Fruit fly (Drosophila melanogaster) whole organism, wandering third instar larva: ENCODE measurements around the gene CG13723.
A peak's percentile ranks its signal among the peaks of the same experiment; 100 is the strongest.

Experiments
- Abd-B ChIP-seq: fragments of >200 bp; optimal IDR thresholded peaks from 2 replicates; lab custom pipeline; 2017; ENCODE audit warnings: missing biosample characterization, missing genetic modification characterization
- CG32264 ChIP-seq: fragments of 200-800 bp; sonication (Bioruptor generic); optimal IDR thresholded peaks from 2 replicates; lab custom pipeline; 2016; ENCODE audit warnings: missing biosample characterization, missing genetic modification characterization
- CG9705 ChIP-seq: fragments of 200-800 bp; sonication (Bioruptor generic); optimal IDR thresholded peaks from 2 replicates; lab custom pipeline; 2018; ENCODE audit warnings: missing biosample characterization, mild to moderate bottlenecking, missing genetic modification characterization
- CrebA ChIP-seq: fragments of 200-800 bp; sonication (Bioruptor generic); optimal IDR thresholded peaks from 2 replicates; lab custom pipeline; 2016; ENCODE audit warnings: missing biosample characterization, mild to moderate bottlenecking, missing genetic modification characterization, borderline replicate concordance
- Dfd ChIP-seq: fragments of >200 bp; optimal IDR thresholded peaks from 2 replicates; lab custom pipeline; 2017; ENCODE audit warnings: missing biosample characterization, missing genetic modification characterization
- Dif ChIP-seq: fragments of 200-275, 200-300 bp; sonication (Bioruptor generic); optimal IDR thresholded peaks from 2 replicates; lab custom pipeline; 2018; ENCODE audit warnings: missing biosample characterization, missing genetic modification characterization; ENCODE audit not compliant: partially characterized antibody
- GATAd ChIP-seq: sonication (Bioruptor generic); optimal IDR thresholded peaks from 2 replicates; lab custom pipeline; 2016; ENCODE audit warnings: missing biosample characterization, missing genetic modification characterization
- HLH106 ChIP-seq: fragments of 200-800 bp; optimal IDR thresholded peaks from 3 replicates; lab custom pipeline; 2019; ENCODE audit warnings: missing biosample characterization, mild to moderate bottlenecking, missing genetic modification characterization, moderate library complexity
- Hr78 ChIP-seq: fragments of >200 bp; optimal IDR thresholded peaks from 2 replicates; lab custom pipeline; 2017; ENCODE audit warnings: missing biosample characterization, missing genetic modification characterization
- Hr83 ChIP-seq: fragments of 200-300 bp; sonication (Bioruptor generic); optimal IDR thresholded peaks from 2 replicates; lab custom pipeline; 2016; ENCODE audit warnings: missing biosample characterization, mild to moderate bottlenecking, missing genetic modification characterization, moderate library complexity; ENCODE audit not compliant: poor library complexity, severe bottlenecking
- Jra ChIP-seq: sonication (Bioruptor generic); optimal IDR thresholded peaks from 2 replicates; lab custom pipeline; 2016; ENCODE audit warnings: missing biosample characterization, missing genetic modification characterization
- Mio ChIP-seq: sonication (Bioruptor generic); optimal IDR thresholded peaks from 2 replicates; lab custom pipeline; 2016; ENCODE audit warnings: missing biosample characterization, missing genetic modification characterization
- N ChIP-seq: fragments of >200 bp; optimal IDR thresholded peaks from 2 replicates; lab custom pipeline; 2018; ENCODE audit warnings: missing biosample characterization, missing external identifiers, missing genetic modification characterization
- OdsH ChIP-seq: fragments of 200-800 bp; sonication (Bioruptor generic); optimal IDR thresholded peaks from 2 replicates; lab custom pipeline; 2016; ENCODE audit warnings: missing biosample characterization, mild to moderate bottlenecking, missing genetic modification characterization
- Rel ChIP-seq, 2 experiments: fragments of 200-800 bp; sonication (Bioruptor generic) in 1 of 2; optimal IDR thresholded peaks; 2 replicates in 1 of 2; 3 replicates in 1 of 2; lab custom pipeline; 2016 to 2019; ENCODE audit warnings: mild to moderate bottlenecking in 2 of 2, missing biosample characterization in 2 of 2, missing genetic modification characterization in 2 of 2, moderate library complexity in 1 of 2
- Sp1 ChIP-seq: fragments of 200-800 bp; sonication (Bioruptor generic); optimal IDR thresholded peaks from 3 replicates; lab custom pipeline; 2019; ENCODE audit warnings: missing biosample characterization, mild to moderate bottlenecking, missing genetic modification characterization, moderate library complexity
- Vsx2 ChIP-seq: fragments of 200-300, 225-300 bp; sonication (Bioruptor generic); optimal IDR thresholded peaks from 2 replicates; lab custom pipeline; 2018; ENCODE audit warnings: missing biosample characterization, missing genetic modification characterization; ENCODE audit not compliant: partially characterized antibody
- brk ChIP-seq: fragments of 200-800 bp; sonication (Bioruptor generic); optimal IDR thresholded peaks from 2 replicates; lab custom pipeline; 2016; ENCODE audit warnings: missing biosample characterization, mild to moderate bottlenecking, missing genetic modification characterization
- dl ChIP-seq, 2 experiments: fragments of 175-275, 200-275 bp in 1 of 2; fragments of 200-275 bp in 1 of 2; sonication (Bioruptor generic); optimal IDR thresholded peaks; lab custom pipeline; 2018; ENCODE audit warnings: mild to moderate bottlenecking in 2 of 2, missing biosample characterization in 2 of 2, missing genetic modification characterization in 2 of 2, moderate library complexity in 2 of 2; ENCODE audit not compliant: partially characterized antibody in 2 of 2, insufficient read depth in 1 of 2
- dsf ChIP-seq: sonication (Bioruptor generic); optimal IDR thresholded peaks from 2 replicates; lab custom pipeline; 2016; ENCODE audit warnings: missing biosample characterization, missing genetic modification characterization, borderline replicate concordance
- ey ChIP-seq: fragments of 200-800 bp; sonication (Bioruptor generic); optimal IDR thresholded peaks from 2 replicates; lab custom pipeline; 2016; ENCODE audit warnings: missing biosample characterization, missing genetic modification characterization
- foxo ChIP-seq, 2 experiments: fragments of 200-800 bp; sonication (Bioruptor generic); optimal IDR thresholded peaks; 2 replicates in 1 of 2; 3 replicates in 1 of 2; lab custom pipeline; 2016 to 2017; ENCODE audit warnings: missing biosample characterization in 2 of 2, missing genetic modification characterization in 2 of 2
- fru ChIP-seq: fragments of 200-800 bp; sonication (Bioruptor generic); optimal IDR thresholded peaks from 3 replicates; lab custom pipeline; 2016; ENCODE audit warnings: missing biosample characterization, mild to moderate bottlenecking, missing genetic modification characterization
- h ChIP-seq: fragments of 200-800 bp; sonication (Bioruptor generic); optimal IDR thresholded peaks from 3 replicates; lab custom pipeline; 2016; ENCODE audit warnings: missing biosample characterization, mild to moderate bottlenecking, missing genetic modification characterization
- jim ChIP-seq: fragments of 175-275, 200-325 bp; sonication (Bioruptor generic); optimal IDR thresholded peaks from 2 replicates; lab custom pipeline; 2016; ENCODE audit warnings: missing biosample characterization, mild to moderate bottlenecking, missing genetic modification characterization
- lola ChIP-seq: fragments of >200 bp; optimal IDR thresholded peaks from 2 replicates; lab custom pipeline; 2017; ENCODE audit warnings: missing biosample characterization, missing genetic modification characterization
- pan ChIP-seq: fragments of >200 bp; optimal IDR thresholded peaks from 2 replicates; lab custom pipeline; 2017
- sv ChIP-seq: fragments of 200-800 bp; sonication (Bioruptor generic); optimal IDR thresholded peaks from 3 replicates; lab custom pipeline; 2016; ENCODE audit warnings: missing biosample characterization, missing genetic modification characterization
- tai ChIP-seq: sonication (Bioruptor generic); optimal IDR thresholded peaks from 2 replicates; lab custom pipeline; 2016; ENCODE audit warnings: missing biosample characterization, missing genetic modification characterization
- usp ChIP-seq: fragments of >200 bp; optimal IDR thresholded peaks from 2 replicates; lab custom pipeline; 2017; ENCODE audit warnings: missing biosample characterization, missing genetic modification characterization
- woc ChIP-seq: sonication (Bioruptor generic); optimal IDR thresholded peaks from 2 replicates; lab custom pipeline; 2016; ENCODE audit warnings: missing biosample characterization, mild to moderate bottlenecking, missing genetic modification characterization

The CG13723 gene

dm6 chr3L:17264116-17264515 lies at the start of gene CG13723:
Gene CG13723 (plus strand): TSS chr3L:17264416.
- TF ChIP-seq lola (GFP tag; lab: Kevin White, UChicago), result no peak
- no peak for TF ChIP-seq ey (GFP tag; lab: Kevin White, UChicago)
- TF ChIP-seq CrebA, result no peak
- TF ChIP-seq, all 38 proteins: peak for 0

DNA sequence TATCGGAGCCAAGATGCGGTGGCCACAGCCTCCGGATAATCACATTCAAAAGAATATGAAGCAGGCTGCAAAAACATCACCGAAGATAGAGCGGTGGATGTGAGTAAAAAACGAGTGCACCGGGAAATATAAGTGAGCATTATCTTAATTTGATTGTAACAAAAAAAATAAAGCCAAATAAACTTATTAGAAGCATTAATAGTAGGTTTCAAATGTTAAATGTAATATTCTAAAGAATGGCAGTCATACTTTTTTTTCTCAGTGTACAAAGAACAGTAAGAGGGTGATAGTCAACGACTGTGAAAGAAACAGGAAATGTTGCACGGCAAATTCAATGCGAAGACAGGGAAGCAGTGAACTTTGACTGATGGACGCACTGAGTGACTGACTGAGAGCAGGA lies 48.0 kb upstream of the CG13723 start:
- TF ChIP-seq Vsx2, result no peak
- TF ChIP-seq HLH106 (tag; lab: Kevin White, UChicago), result peak; percentile 10
- TF ChIP-seq Dfd, result no peak
- TF ChIP-seq foxo (GFP tag; optimal IDR thresholded peaks at IDR 0.05; lab: Kevin White, UChicago), result peak in 1 of 2 experiments; percentile 6
- peak; percentile 20 for TF ChIP-seq h (GFP tag; lab: Kevin White, UChicago)
- no peak for TF ChIP-seq CrebA
- no peak for TF ChIP-seq Dif (GFP tag; lab: Kevin White, UChicago)
- peak; percentile 9 for TF ChIP-seq Sp1
- no peak for TF ChIP-seq CG9705 (GFP tag; lab: Kevin White, UChicago)
- TF ChIP-seq woc (GFP tag; lab: Kevin White, UChicago), result no peak

- TF ChIP-seq Abd-B (GFP tag; lab: Kevin White, UChicago) (no peak), brk (GFP tag; lab: Kevin White, UChicago) (no peak), Hr78 (GFP tag; lab: Kevin White, UChicago) (no peak), sv (GFP tag; lab: Kevin White, UChicago) (no peak), CrebA (no peak), Jra (no peak), usp (GFP tag; lab: Kevin White, UChicago) (no peak), Sp1 (no peak), lola (GFP tag; lab: Kevin White, UChicago) (no peak), N (GFP tag; lab: Kevin White, UChicago) (no peak), dsf (GFP tag; lab: Kevin White, UChicago) (no peak)
Observed at dm6 chr3L:17219299-17219698, 44.9 kb upstream of the CG13723 start.

DNA sequence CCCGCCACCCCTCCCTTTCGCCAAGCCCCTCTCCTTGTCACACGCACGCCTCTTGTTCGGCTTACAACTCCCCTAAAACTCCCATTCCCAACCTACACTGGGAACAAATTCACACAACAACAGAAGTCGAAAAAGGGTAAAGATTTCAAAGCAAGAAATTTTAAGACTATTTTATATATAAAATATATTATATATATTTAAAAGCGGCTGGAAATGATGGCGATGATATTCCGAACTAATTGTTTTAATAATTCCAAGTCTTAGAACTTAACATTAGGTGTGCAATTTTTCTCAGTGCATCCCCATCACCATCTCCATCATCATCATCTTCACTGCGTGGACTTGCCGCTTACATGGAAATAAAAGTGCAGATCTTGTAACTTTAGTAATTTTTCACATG lies 37.9 kb upstream of the CG13723 start:
- no peak for TF ChIP-seq pan (lab: Kevin White, UChicago)
- TF ChIP-seq foxo (GFP tag; optimal IDR thresholded peaks at IDR 0.05; lab: Kevin White, UChicago), result no peak
- TF ChIP-seq dl (GFP tag; optimal IDR thresholded peaks at IDR 0.05; lab: Kevin White, UChicago; ENCODE audit: insufficient read depth in 1 of 2, partially characterized antibody in 2 of 2), result no peak
- TF ChIP-seq HLH106 (tag; lab: Kevin White, UChicago), result no peak
- TF ChIP-seq Rel (GFP tag; optimal IDR thresholded peaks at IDR 0.05; lab: Kevin White, UChicago), result no peak
- no peak for TF ChIP-seq Rel (tag; optimal IDR thresholded peaks at IDR 0.05; lab: Kevin White, UChicago)
- no peak for TF ChIP-seq fru
- TF ChIP-seq OdsH (GFP tag; lab: Kevin White, UChicago), result no peak
- no peak for TF ChIP-seq Hr83 (GFP tag; lab: Kevin White, UChicago)
- TF ChIP-seq dsf (GFP tag; lab: Kevin White, UChicago), result no peak
- no peak for TF ChIP-seq Abd-B (GFP tag; lab: Kevin White, UChicago)
- TF ChIP-seq woc (GFP tag; lab: Kevin White, UChicago), result no peak
- no peak for TF ChIP-seq Jra
- no peak for TF ChIP-seq CrebA
- TF ChIP-seq jim (GFP tag; lab: Kevin White, UChicago), result no peak
- TF ChIP-seq, all 38 proteins: peak for 0

- no peak for TF ChIP-seq Dif (GFP tag; lab: Kevin White, UChicago)
- no peak for TF ChIP-seq h (GFP tag; lab: Kevin White, UChicago)
- TF ChIP-seq lola (GFP tag; lab: Kevin White, UChicago), result no peak
- TF ChIP-seq Jra, result no peak
- TF ChIP-seq OdsH (GFP tag; lab: Kevin White, UChicago), result no peak
- TF ChIP-seq GATAd (GFP tag; lab: Kevin White, UChicago), result no peak
- no peak for TF ChIP-seq dl (GFP tag; optimal IDR thresholded peaks at IDR 0.05; lab: Kevin White, UChicago; ENCODE audit: insufficient read depth in 1 of 2, partially characterized antibody in 2 of 2)
- no peak for TF ChIP-seq fru
- no peak for TF ChIP-seq Mio (GFP tag; lab: Kevin White, UChicago)
- no peak for TF ChIP-seq usp (GFP tag; lab: Kevin White, UChicago)
- TF ChIP-seq Hr83 (GFP tag; lab: Kevin White, UChicago), result no peak
- no peak for TF ChIP-seq Vsx2
- TF ChIP-seq woc (GFP tag; lab: Kevin White, UChicago), result no peak
- no peak for TF ChIP-seq Abd-B (GFP tag; lab: Kevin White, UChicago)
- no peak for TF ChIP-seq HLH106 (tag; lab: Kevin White, UChicago)
- TF ChIP-seq tai, result no peak
- TF ChIP-seq CG9705 (GFP tag; lab: Kevin White, UChicago), result no peak
- no peak for TF ChIP-seq dsf (GFP tag; lab: Kevin White, UChicago)
- no peak for TF ChIP-seq Sp1
- no peak for TF ChIP-seq CG32264
Observed at dm6 chr3L:17237003-17237402, 27.2 kb upstream of the CG13723 start.
